Fruit fly (Drosophila melanogaster) whole organism, embryonic: ENCODE measurements around the gene Dbp21E2.
A peak's percentile ranks its signal among the peaks of the same experiment; 100 is the strongest.

Experiments
- Aef1 ChIP-seq: fragments of 200-800 bp; sonication (Bioruptor generic); IDR thresholded peaks from 3 replicates; pipeline ENCODE4 v1.3.6; 2022; ENCODE audit warnings: missing biosample characterization, missing genetic modification characterization
- B-H2 ChIP-seq: fragments of 200-800 bp; sonication (Bioruptor generic); optimal IDR thresholded peaks from 2 replicates; lab custom pipeline; 2018; ENCODE audit warnings: missing biosample characterization, mild to moderate bottlenecking, missing genetic modification characterization
- CG10267 ChIP-seq: fragments of 200-800 bp; sonication (Bioruptor generic); optimal IDR thresholded peaks from 2 replicates; lab custom pipeline; 2018; ENCODE audit warnings: missing biosample characterization, mild to moderate bottlenecking, missing genetic modification characterization, moderate library complexity
- CG10366 ChIP-seq: fragments of 200-800 bp; sonication (Bioruptor generic); IDR thresholded peaks from 2 replicates; pipeline ENCODE4 v1.3.6; 2022; ENCODE audit warnings: missing biosample characterization, missing genetic modification characterization
- CG10979 ChIP-seq: fragments of 200-800 bp; sonication (Bioruptor generic); optimal IDR thresholded peaks from 2 replicates; lab custom pipeline; 2018; ENCODE audit warnings: missing biosample characterization, mild to moderate bottlenecking, missing genetic modification characterization, moderate library complexity
- CG11093 ChIP-seq: fragments of 200-800 bp; sonication (Bioruptor generic); IDR thresholded peaks from 3 replicates; pipeline ENCODE4 v1.3.6; 2022; ENCODE audit warnings: missing biosample characterization, missing genetic modification characterization
- CG12104 ChIP-seq: fragments of 200-800 bp; sonication (Bioruptor generic); optimal IDR thresholded peaks from 3 replicates; lab custom pipeline; 2016; ENCODE audit warnings: missing biosample characterization, missing genetic modification characterization
- CG12299 ChIP-seq: fragments of 200-800 bp; sonication (Bioruptor generic); optimal IDR thresholded peaks from 2 replicates; lab custom pipeline; 2018; ENCODE audit warnings: missing biosample characterization, mild to moderate bottlenecking, missing genetic modification characterization
- CG17359 ChIP-seq: fragments of 200-800 bp; sonication (Bioruptor generic); optimal IDR thresholded peaks from 3 replicates; lab custom pipeline; 2018; ENCODE audit warnings: missing biosample characterization, mild to moderate bottlenecking, missing genetic modification characterization, moderate library complexity
- CG17361 ChIP-seq: fragments of 200-800 bp; sonication (Bioruptor generic); IDR thresholded peaks from 3 replicates; pipeline ENCODE4 v1.3.6; 2022; ENCODE audit warnings: missing biosample characterization, missing genetic modification characterization
- CG2889 ChIP-seq: fragments of 200-800 bp; sonication (Bioruptor generic); IDR thresholded peaks from 3 replicates; pipeline ENCODE4 v1.3.6; 2022; ENCODE audit warnings: missing biosample characterization, missing genetic modification characterization
- CG3407 ChIP-seq: fragments of 200-800 bp; sonication (Bioruptor generic); optimal IDR thresholded peaks from 2 replicates; lab custom pipeline; 2018; ENCODE audit warnings: missing biosample characterization, mild to moderate bottlenecking, missing genetic modification characterization
- CG4404 ChIP-seq: fragments of 200-800 bp; sonication (Bioruptor generic); IDR thresholded peaks from 2 replicates; pipeline ENCODE4 v1.3.6; 2022; ENCODE audit warnings: missing biosample characterization, missing genetic modification characterization
- CG7357 ChIP-seq: fragments of 200-800 bp; sonication (Bioruptor generic); IDR thresholded peaks from 3 replicates; pipeline ENCODE4 v1.3.6; 2022; ENCODE audit warnings: missing biosample characterization, missing genetic modification characterization
- CHES-1-like ChIP-seq: fragments of 200-800 bp; sonication (Bioruptor generic); optimal IDR thresholded peaks from 2 replicates; lab custom pipeline; 2016; ENCODE audit warnings: missing biosample characterization, missing genetic modification characterization
- CrebB ChIP-seq: fragments of 200-800 bp; sonication (Bioruptor generic); optimal IDR thresholded peaks from 3 replicates; lab custom pipeline; 2018; ENCODE audit warnings: missing biosample characterization, mild to moderate bottlenecking, missing genetic modification characterization
- Dll ChIP-seq: fragments of 200-800 bp; sonication (Bioruptor generic); IDR thresholded peaks from 4 replicates; pipeline ENCODE4 v1.3.6; 2022; ENCODE audit warnings: missing biosample characterization, missing genetic modification characterization; ENCODE audit not compliant: partially characterized antibody
- Dp ChIP-seq: fragments of 200-800 bp; sonication (Bioruptor generic); optimal IDR thresholded peaks from 2 replicates; lab custom pipeline; 2018; ENCODE audit warnings: missing biosample characterization, mild to moderate bottlenecking, missing genetic modification characterization, moderate library complexity
- E2f2 ChIP-seq: fragments of 200-800 bp; sonication (Bioruptor generic); IDR thresholded peaks from 2 replicates; pipeline ENCODE4 v1.3.6; 2022; ENCODE audit warnings: missing biosample characterization, missing genetic modification characterization
- Gsc ChIP-seq: fragments of 200-800 bp; sonication (Bioruptor generic); IDR thresholded peaks from 2 replicates; pipeline ENCODE4 v1.3.6; 2022; ENCODE audit warnings: missing biosample characterization, missing genetic modification characterization
- HLHmδ ChIP-seq: fragments of 200-800 bp; sonication (Bioruptor generic); optimal IDR thresholded peaks from 2 replicates; lab custom pipeline; 2018; ENCODE audit warnings: missing biosample characterization, mild to moderate bottlenecking, missing genetic modification characterization, moderate library complexity
- Hr78 ChIP-seq, 2 experiments: fragments of 200-800 bp in 1 of 2; fragments of >200 bp in 1 of 2; sonication (Bioruptor generic) in 1 of 2; optimal IDR thresholded peaks; 2 replicates each; lab custom pipeline; 2017 to 2019; ENCODE audit warnings: missing biosample characterization in 2 of 2, missing genetic modification characterization in 2 of 2, mild to moderate bottlenecking in 1 of 2, moderate library complexity in 1 of 2
- Jarid2 ChIP-seq: fragments of 200-800 bp; sonication (Bioruptor generic); optimal IDR thresholded peaks from 3 replicates; lab custom pipeline; 2017; ENCODE audit warnings: mild to moderate bottlenecking, missing biosample characterization, missing genetic modification reagents, missing genetic modification characterization
- Lhr ChIP-seq: fragments of 200-800 bp; sonication (Bioruptor generic); optimal IDR thresholded peaks from 3 replicates; lab custom pipeline; 2017; ENCODE audit warnings: mild to moderate bottlenecking, missing biosample characterization, missing genetic modification reagents, missing genetic modification characterization
- MBD-R2 ChIP-seq: fragments of 200-800 bp; sonication (Bioruptor generic); IDR thresholded peaks from 2 replicates; pipeline ENCODE4 v1.3.6; 2022; ENCODE audit warnings: missing biosample characterization, missing genetic modification characterization
- Rfx ChIP-seq: fragments of 200-800 bp; sonication (Bioruptor generic); IDR thresholded peaks from 2 replicates; pipeline ENCODE4 v1.3.6; 2022; ENCODE audit warnings: missing biosample characterization, missing genetic modification characterization
- Taf1 ChIP-seq: fragments of 200-800 bp; sonication (Bioruptor generic); IDR thresholded peaks from 2 replicates; pipeline ENCODE4 v1.3.6; 2022; ENCODE audit warnings: missing biosample characterization, missing genetic modification characterization
- YL-1 ChIP-seq: fragments of 200-800 bp; sonication (Bioruptor generic); optimal IDR thresholded peaks from 3 replicates; lab custom pipeline; 2017; ENCODE audit warnings: missing biosample characterization, mild to moderate bottlenecking, missing genetic modification characterization
- ac ChIP-seq: fragments of 200-800 bp; sonication (Bioruptor generic); optimal IDR thresholded peaks from 3 replicates; lab custom pipeline; 2017; ENCODE audit warnings: missing biosample characterization, mild to moderate bottlenecking, missing genetic modification characterization
- amos ChIP-seq: fragments of 200-800 bp; sonication (Bioruptor generic); IDR thresholded peaks from 2 replicates; pipeline ENCODE4 v1.3.6; 2022; ENCODE audit warnings: missing biosample characterization, missing genetic modification characterization; ENCODE audit not compliant: partially characterized antibody
- bab2 ChIP-seq: fragments of 200-800 bp; sonication (Bioruptor generic); optimal IDR thresholded peaks from 2 replicates; lab custom pipeline; 2016; ENCODE audit warnings: missing biosample characterization, missing genetic modification characterization
- ci ChIP-seq: fragments of 200-800 bp; sonication (Bioruptor generic); IDR thresholded peaks from 3 replicates; pipeline ENCODE4 v1.3.6; 2022; ENCODE audit warnings: missing biosample characterization, missing genetic modification characterization
- crp ChIP-seq, 2 experiments: fragments of 200-800 bp; sonication (Bioruptor generic); optimal IDR thresholded peaks; 2 replicates in 1 of 2; 3 replicates in 1 of 2; lab custom pipeline; 2017; ENCODE audit warnings: missing biosample characterization in 2 of 2, missing genetic modification characterization in 2 of 2, mild to moderate bottlenecking in 1 of 2, moderate library complexity in 1 of 2
- dimm ChIP-seq: fragments of 200-800 bp; sonication (Bioruptor generic); IDR thresholded peaks from 2 replicates; pipeline ENCODE4 v1.3.6; 2022; ENCODE audit warnings: missing biosample characterization, missing genetic modification characterization
- dmrt11E ChIP-seq: fragments of 200-800 bp; sonication (Bioruptor generic); optimal IDR thresholded peaks from 3 replicates; lab custom pipeline; 2018; ENCODE audit warnings: missing biosample characterization, mild to moderate bottlenecking, missing genetic modification characterization, moderate library complexity
- dmrt99B ChIP-seq: fragments of 200-800 bp; sonication (Bioruptor generic); optimal IDR thresholded peaks from 2 replicates; lab custom pipeline; 2018; ENCODE audit warnings: missing biosample characterization, mild to moderate bottlenecking, missing genetic modification characterization, moderate library complexity
- en ChIP-seq: fragments of 200-800 bp; sonication (Bioruptor generic); optimal IDR thresholded peaks from 2 replicates; lab custom pipeline; 2016; ENCODE audit warnings: missing biosample characterization, missing genetic modification characterization
- ewg ChIP-seq: fragments of 200-800 bp; sonication (Bioruptor generic); optimal IDR thresholded peaks from 3 replicates; lab custom pipeline; 2017; ENCODE audit warnings: mild to moderate bottlenecking, missing biosample characterization, missing genetic modification reagents, missing genetic modification characterization
- gce ChIP-seq: fragments of 200-800 bp; sonication (Bioruptor generic); IDR thresholded peaks from 3 replicates; pipeline ENCODE4 v1.3.6; 2022; ENCODE audit warnings: missing biosample characterization, missing genetic modification characterization
- gro ChIP-seq: fragments of 200-800 bp; sonication (Bioruptor generic); optimal IDR thresholded peaks from 2 replicates; lab custom pipeline; 2016; ENCODE audit warnings: missing biosample characterization, missing genetic modification characterization
- gsb-n ChIP-seq: fragments of 200-800 bp; sonication (Bioruptor generic); optimal IDR thresholded peaks from 3 replicates; lab custom pipeline; 2018; ENCODE audit warnings: missing biosample characterization, mild to moderate bottlenecking, missing genetic modification characterization
- ind ChIP-seq: fragments of 200-800 bp; sonication (Bioruptor generic); optimal IDR thresholded peaks from 3 replicates; lab custom pipeline; 2016; ENCODE audit warnings: missing biosample characterization, missing genetic modification characterization
- jigr1 ChIP-seq: fragments of 200-800 bp; sonication (Bioruptor generic); IDR thresholded peaks from 3 replicates; pipeline ENCODE4 v1.3.6; 2022; ENCODE audit warnings: missing biosample characterization, missing genetic modification characterization
- mld ChIP-seq: fragments of 200-800 bp; sonication (Bioruptor generic); IDR thresholded peaks from 3 replicates; pipeline ENCODE4 v1.3.6; 2022; ENCODE audit warnings: missing biosample characterization, missing genetic modification characterization; ENCODE audit not compliant: partially characterized antibody
- ranshi ChIP-seq: fragments of 200-800 bp; sonication (Bioruptor generic); IDR thresholded peaks from 2 replicates; pipeline ENCODE4 v1.3.6; 2022; ENCODE audit warnings: missing biosample characterization, missing genetic modification characterization
- repo ChIP-seq: fragments of 200-800 bp; sonication (Bioruptor generic); optimal IDR thresholded peaks from 2 replicates; lab custom pipeline; 2016; ENCODE audit warnings: missing biosample characterization, missing genetic modification characterization
- sob ChIP-seq: fragments of 200-800 bp; sonication (Bioruptor generic); IDR thresholded peaks from 2 replicates; pipeline ENCODE4 v1.3.6; 2022; ENCODE audit warnings: missing biosample characterization, missing genetic modification characterization
- sr ChIP-seq: fragments of 200-800 bp; sonication (Bioruptor generic); IDR thresholded peaks from 3 replicates; pipeline ENCODE4 v1.3.6; 2022; ENCODE audit warnings: missing biosample characterization, missing genetic modification characterization
- tgo ChIP-seq: fragments of 200-800 bp; sonication (Bioruptor generic); IDR thresholded peaks from 3 replicates; pipeline ENCODE4 v1.3.6; 2022; ENCODE audit warnings: missing biosample characterization, missing genetic modification characterization
- tll ChIP-seq, 2 experiments: fragments of 200-800 bp in 1 of 2; fragments of >200 bp in 1 of 2; sonication (Bioruptor generic) in 1 of 2; optimal IDR thresholded peaks; 2 replicates each; lab custom pipeline; 2017 to 2019; ENCODE audit warnings: missing biosample characterization in 2 of 2, missing genetic modification characterization in 2 of 2, mild to moderate bottlenecking in 1 of 2, moderate library complexity in 1 of 2
- unc-4 ChIP-seq: fragments of 200-800 bp; sonication (Bioruptor generic); IDR thresholded peaks from 2 replicates; pipeline ENCODE4 v1.3.6; 2022; ENCODE audit warnings: missing biosample characterization, missing genetic modification characterization; ENCODE audit not compliant: partially characterized antibody

Dbp21E2 gene

dm6 chr2L:811405-811804, at the start of gene Dbp21E2:
Gene Dbp21E2 (plus strand): TSS chr2L:811584.
- TF ChIP-seq ind (GFP tag; lab: Kevin White, UChicago) (no peak), CG11093 (GFP tag; lab: Robert Waterston, UW) (no peak), CG12104 (GFP tag; lab: Kevin White, UChicago) (no peak), gce (GFP tag; lab: Robert Waterston, UW) (no peak), gsb-n (no peak), dmrt11E (tag; lab: Kevin White, UChicago) (no peak), tgo (GFP tag; lab: Robert Waterston, UW) (no peak), Dll (GFP tag; lab: Robert Waterston, UW) (peak; percentile 18; the same call in 1 of the 4 replicates), CG12299 (tag; lab: Kevin White, UChicago) (no peak), sob (no peak), CG10267 (peak; percentile 83), crp (GFP tag; optimal IDR thresholded peaks at IDR 0.05; lab: Kevin White, UChicago) (peak in 1 of 2 experiments; percentile 84), ranshi (GFP tag; lab: Robert Waterston, UW) (no peak), Gsc (GFP tag; lab: Robert Waterston, UW) (no peak), HLHmδ (GFP tag; lab: Kevin White, UChicago) (no peak), gro (no peak), mld (GFP tag; lab: Robert Waterston, UW) (no peak), Lhr (GFP tag; lab: Kevin White, UChicago) (no peak), ci (GFP tag; lab: Robert Waterston, UW) (peak; percentile 13; the same call in 1 of the 3 replicates), CrebB (tag; lab: Kevin White, UChicago) (no peak), CG2889 (no peak), Dp (GFP tag; lab: Kevin White, UChicago) (peak; percentile 84), Rfx (GFP tag; lab: Robert Waterston, UW) (no peak), B-H2 (GFP tag; lab: Kevin White, UChicago) (no peak), Hr78 (GFP tag; optimal IDR thresholded peaks at IDR 0.05; lab: Kevin White, UChicago) (no peak), Aef1 (no peak), CG10366 (GFP tag; lab: Robert Waterston, UW) (no peak), YL-1 (GFP tag; lab: Kevin White, UChicago) (no peak), en (GFP tag; lab: Kevin White, UChicago) (no peak), CG17361 (GFP tag; lab: Robert Waterston, UW) (no peak), Jarid2 (GFP tag; lab: Kevin White, UChicago) (no peak), CG17359 (no peak), sr (GFP tag; lab: Robert Waterston, UW) (no peak), CG4404 (GFP tag; lab: Robert Waterston, UW) (no peak), unc-4 (GFP tag; lab: Robert Waterston, UW) (0 out of 2 replicates have a peak, but pooled peaks have one; percentile 17), dimm (GFP tag; lab: Robert Waterston, UW) (no peak), jigr1 (GFP tag; lab: Robert Waterston, UW) (no peak), CG10979 (no peak), CG3407 (GFP tag; lab: Kevin White, UChicago) (no peak), dmrt99B (tag; lab: Kevin White, UChicago) (no peak), bab2 (GFP tag; lab: Kevin White, UChicago) (no peak), E2f2 (GFP tag; lab: Robert Waterston, UW) (peak; percentile 93), amos (GFP tag; lab: Robert Waterston, UW) (no peak), ac (GFP tag; lab: Kevin White, UChicago) (no peak), CG7357 (no peak), Taf1 (GFP tag; lab: Robert Waterston, UW) (no peak), MBD-R2 (peak; percentile 74), repo (GFP tag; lab: Kevin White, UChicago) (no peak), ewg (GFP tag; lab: Kevin White, UChicago) (no peak), CHES-1-like (GFP tag; lab: Kevin White, UChicago) (no peak), tll (GFP tag; optimal IDR thresholded peaks at IDR 0.05; lab: Kevin White, UChicago) (no peak)
